Worm (Caenorhabditis elegans) whole organism, early embryonic: ENCODE results near the gene C29F5.1.

ENCODE experiments used
- ama-1 ChIP-seq: fragments of 150-350 bp; optimal IDR thresholded peaks from 2 replicates; lab custom pipeline; 2014
- tbx-37 ChIP-seq: fragments of 200-800 bp; sonication (Bioruptor generic); conservative IDR thresholded peaks from 2 replicates; pipeline ENCODE4 v1.3.6; 2022; ENCODE audit warnings: missing genetic modification reagents, missing genetic modification characterization, missing compliant biosample characterization

ce11 chrII:6294261-6294660 lies 9.1 kb upstream of the C29F5.1 start, which contains the start of gene mps-1:
- TF ChIP-seq ama-1 (lab: Kevin White, UChicago) (no peak), tbx-37 (GFP tag; lab: Robert Waterston, UW) (no peak)
